Worm (Caenorhabditis elegans) whole organism, mixed stage, embryonic: ENCODE results near the gene Y8A9A.2.

Source experiments
- blmp-1 ChIP-seq: fragments of 150-350 bp; optimal IDR thresholded peaks from 2 replicates; lab custom pipeline; 2014; ENCODE audit warnings: missing biosample characterization, missing genetic modification characterization
- ceh-43 ChIP-seq: fragments of 200-800 bp; sonication (Bioruptor generic); optimal IDR thresholded peaks from 2 replicates; lab custom pipeline; 2018; ENCODE audit warnings: mild to moderate bottlenecking, missing genetic modification characterization, moderate library complexity, missing compliant biosample characterization
- elt-1 ChIP-seq: sonication (generic microtip); optimal IDR thresholded peaks from 2 replicates; lab custom pipeline; 2017; ENCODE audit warnings: missing genetic modification characterization, mild to moderate bottlenecking, missing compliant biosample characterization, antibody characterized with exemption, moderate library complexity, borderline replicate concordance; ENCODE audit not compliant: insufficient read depth
- hlh-1 ChIP-seq: fragments of 150-350 bp; optimal IDR thresholded peaks from 2 replicates; lab custom pipeline; 2014; ENCODE audit warnings: missing biosample characterization, missing genetic modification reagents, missing genetic modification characterization
- lin-13 ChIP-seq: fragments of 150-350 bp; optimal IDR thresholded peaks from 2 replicates; lab custom pipeline; 2014; ENCODE audit warnings: missing biosample characterization, missing genetic modification characterization
- lsy-2 ChIP-seq: fragments of 150-350 bp; optimal IDR thresholded peaks from 2 replicates; lab custom pipeline; 2014; ENCODE audit warnings: missing biosample characterization, missing genetic modification characterization
- mep-1 ChIP-seq: fragments of 150-350 bp; optimal IDR thresholded peaks from 2 replicates; lab custom pipeline; 2017; ENCODE audit warnings: missing biosample characterization, missing genetic modification reagents, missing genetic modification characterization, inconsistent platforms
- nhr-237 ChIP-seq: fragments of 150-350 bp; optimal IDR thresholded peaks from 2 replicates; lab custom pipeline; 2014; ENCODE audit warnings: missing biosample characterization, missing genetic modification characterization
- nhr-28 ChIP-seq: fragments of 150-350 bp; optimal IDR thresholded peaks from 2 replicates; lab custom pipeline; 2014; ENCODE audit warnings: missing biosample characterization, missing genetic modification characterization
- snpc-4 ChIP-seq: fragments of 150-350 bp; optimal IDR thresholded peaks from 2 replicates; lab custom pipeline; 2014; ENCODE audit warnings: missing biosample characterization, missing genetic modification characterization
- sptf-1 ChIP-seq: sonication (generic microtip); optimal IDR thresholded peaks from 2 replicates; lab custom pipeline; 2017; ENCODE audit warnings: mild to moderate bottlenecking, missing genetic modification characterization, moderate library complexity, missing compliant biosample characterization
- tbx-8 ChIP-seq: fragments of 200-800 bp; sonication (Bioruptor generic); optimal IDR thresholded peaks from 2 replicates; lab custom pipeline; 2018; ENCODE audit warnings: mild to moderate bottlenecking, missing genetic modification characterization, moderate library complexity, missing compliant biosample characterization
- unc-62 ChIP-seq: fragments of 150-350 bp; optimal IDR thresholded peaks from 2 replicates; lab custom pipeline; 2014; ENCODE audit warnings: missing biosample characterization, missing genetic modification reagents, missing genetic modification characterization
- ztf-11 ChIP-seq: fragments of 150-350 bp; optimal IDR thresholded peaks from 2 replicates; lab custom pipeline; 2014; ENCODE audit warnings: missing biosample characterization, missing genetic modification characterization

DNA sequence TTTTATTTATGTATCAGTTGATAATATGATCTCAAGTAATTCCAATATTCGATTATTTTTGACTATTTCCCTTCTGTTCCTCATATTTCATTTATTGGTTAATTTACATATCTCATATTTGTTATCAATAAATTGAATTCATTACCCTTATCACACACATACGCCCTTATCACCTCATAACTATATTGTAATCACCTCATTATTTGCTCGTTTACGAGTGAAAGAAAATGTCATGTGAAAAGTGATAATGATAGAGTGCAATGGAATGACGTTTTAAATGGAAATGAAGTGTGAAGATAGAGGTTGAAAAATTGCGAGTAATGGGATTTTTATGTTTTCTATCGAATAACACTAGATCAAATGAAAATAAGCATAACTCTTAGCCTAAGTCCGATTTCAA is 8.9 kb upstream of the Y8A9A.2 start:
- TF ChIP-seq nhr-28: no peak
- TF ChIP-seq elt-1 (tag; lab: Kevin White, UChicago): no peak
- TF ChIP-seq mep-1 (tag; lab: Kevin White, UChicago): no peak
- TF ChIP-seq snpc-4 (tag; lab: Kevin White, UChicago): no peak
- no peak for TF ChIP-seq unc-62 (GFP tag; lab: Kevin White, UChicago)
- no peak for TF ChIP-seq lin-13 (tag; lab: Kevin White, UChicago)
- TF ChIP-seq lsy-2: no peak
- no peak for TF ChIP-seq nhr-237 (tag; lab: Kevin White, UChicago)
- TF ChIP-seq ceh-43 (GFP tag; lab: Kevin White, UChicago): no peak
- TF ChIP-seq hlh-1: no peak
- TF ChIP-seq sptf-1 (tag; lab: Kevin White, UChicago): no peak
- TF ChIP-seq blmp-1 (tag; lab: Kevin White, UChicago): no peak
- no peak for TF ChIP-seq ztf-11 (tag; lab: Kevin White, UChicago)
- no peak for TF ChIP-seq tbx-8 (GFP tag; lab: Kevin White, UChicago)
